Fruit fly (Drosophila melanogaster) whole organism, embryonic: Measurements from ENCODE around the gene asf1.

Experiments used
- Ada2b ChIP-seq: fragments of 200-800 bp; sonication (Bioruptor generic); IDR thresholded peaks from 2 replicates; pipeline ENCODE4 v1.3.6; 2022; ENCODE audit warnings: missing biosample characterization, missing genetic modification characterization
- Antp ChIP-seq: fragments of 200-800 bp; sonication (Bioruptor generic); optimal IDR thresholded peaks from 3 replicates; lab custom pipeline; 2016; ENCODE audit warnings: missing biosample characterization, missing genetic modification characterization
- BtbVII ChIP-seq: fragments of 200-800 bp; sonication (Bioruptor generic); optimal IDR thresholded peaks from 3 replicates; lab custom pipeline; 2017; ENCODE audit warnings: missing biosample characterization, mild to moderate bottlenecking, missing genetic modification characterization
- Bteb2 ChIP-seq: fragments of 200-800 bp; sonication (Bioruptor generic); optimal IDR thresholded peaks from 2 replicates; lab custom pipeline; 2016; ENCODE audit warnings: missing biosample characterization, missing genetic modification characterization
- CG12155 ChIP-seq: fragments of 200-800 bp; sonication (Bioruptor generic); optimal IDR thresholded peaks from 3 replicates; lab custom pipeline; 2016; ENCODE audit warnings: missing biosample characterization, missing genetic modification characterization
- CG12942 ChIP-seq: fragments of 200-800 bp; sonication (Bioruptor generic); optimal IDR thresholded peaks from 3 replicates; lab custom pipeline; 2016; ENCODE audit warnings: missing biosample characterization, missing genetic modification characterization
- CG14441 ChIP-seq: fragments of 200-800 bp; sonication (Bioruptor generic); IDR thresholded peaks from 2 replicates; pipeline ENCODE4 v1.3.6; 2022; ENCODE audit warnings: missing biosample characterization, missing genetic modification characterization
- CG16815 ChIP-seq: fragments of 200-800 bp; sonication (Bioruptor generic); optimal IDR thresholded peaks from 3 replicates; lab custom pipeline; 2017; ENCODE audit warnings: missing biosample characterization, mild to moderate bottlenecking, missing genetic modification characterization
- CG17361 ChIP-seq: fragments of 200-800 bp; sonication (Bioruptor generic); IDR thresholded peaks from 3 replicates; pipeline ENCODE4 v1.3.6; 2022; ENCODE audit warnings: missing biosample characterization, missing genetic modification characterization
- CG17385 ChIP-seq: fragments of 200-800 bp; sonication (Bioruptor generic); optimal IDR thresholded peaks from 3 replicates; lab custom pipeline; 2018; ENCODE audit warnings: missing biosample characterization, mild to moderate bottlenecking, missing genetic modification characterization
- CG18476 ChIP-seq: fragments of 200-800 bp; sonication (Bioruptor generic); optimal IDR thresholded peaks from 2 replicates; lab custom pipeline; 2016; ENCODE audit warnings: missing biosample characterization, mild to moderate bottlenecking, missing genetic modification characterization
- CG2202 ChIP-seq: fragments of 200-800 bp; sonication (Bioruptor generic); optimal IDR thresholded peaks from 2 replicates; lab custom pipeline; 2018; ENCODE audit warnings: missing biosample characterization, mild to moderate bottlenecking, missing genetic modification characterization
- CG30403 ChIP-seq: fragments of 200-800 bp; sonication (Bioruptor generic); optimal IDR thresholded peaks from 3 replicates; lab custom pipeline; 2016; ENCODE audit warnings: missing biosample characterization, missing genetic modification characterization
- CG4328 ChIP-seq: fragments of 200-800 bp; sonication (Bioruptor generic); optimal IDR thresholded peaks from 3 replicates; lab custom pipeline; 2017; ENCODE audit warnings: missing biosample characterization, missing genetic modification reagents, missing genetic modification characterization
- CG4854 ChIP-seq: fragments of 200-800 bp; sonication (Bioruptor generic); optimal IDR thresholded peaks from 2 replicates; lab custom pipeline; 2016; ENCODE audit warnings: missing biosample characterization, missing genetic modification characterization, inconsistent platforms
- CG6175 ChIP-seq: fragments of 200-800 bp; sonication (Bioruptor generic); IDR thresholded peaks from 3 replicates; pipeline ENCODE4 v1.3.6; 2022; ENCODE audit warnings: missing biosample characterization, missing genetic modification characterization
- CG8388 ChIP-seq: fragments of 200-800 bp; sonication (Bioruptor generic); optimal IDR thresholded peaks from 2 replicates; lab custom pipeline; 2019; ENCODE audit warnings: missing biosample characterization, mild to moderate bottlenecking, missing genetic modification characterization, moderate library complexity
- CG8765 ChIP-seq: fragments of 200-800 bp; sonication (Bioruptor generic); IDR thresholded peaks from 2 replicates; pipeline ENCODE4 v1.3.6; 2022; ENCODE audit warnings: missing biosample characterization, missing genetic modification characterization
- CG9797 ChIP-seq: fragments of 200-800 bp; sonication (Bioruptor generic); optimal IDR thresholded peaks from 3 replicates; lab custom pipeline; 2018; ENCODE audit warnings: missing biosample characterization, mild to moderate bottlenecking, missing genetic modification characterization
- Doc2 ChIP-seq: fragments of 200-800 bp; sonication (Bioruptor generic); IDR thresholded peaks from 2 replicates; pipeline ENCODE4 v1.3.6; 2022; ENCODE audit warnings: missing biosample characterization, missing genetic modification characterization
- Doc3 ChIP-seq: fragments of 200-800 bp; sonication (Bioruptor generic); IDR thresholded peaks from 3 replicates; pipeline ENCODE4 v1.3.6; 2022; ENCODE audit warnings: missing biosample characterization, missing genetic modification characterization; ENCODE audit not compliant: partially characterized antibody
- Dp ChIP-seq: fragments of 200-800 bp; sonication (Bioruptor generic); optimal IDR thresholded peaks from 2 replicates; lab custom pipeline; 2018; ENCODE audit warnings: missing biosample characterization, mild to moderate bottlenecking, missing genetic modification characterization, moderate library complexity
- E2f1 ChIP-seq: fragments of 200-800 bp; sonication (Bioruptor generic); IDR thresholded peaks from 2 replicates; pipeline ENCODE4 v1.3.6; 2022; ENCODE audit warnings: missing biosample characterization, missing genetic modification characterization
- E2f2 ChIP-seq: fragments of 200-800 bp; sonication (Bioruptor generic); IDR thresholded peaks from 2 replicates; pipeline ENCODE4 v1.3.6; 2022; ENCODE audit warnings: missing biosample characterization, missing genetic modification characterization
- Myb ChIP-seq: fragments of 200-800 bp; sonication (Bioruptor generic); optimal IDR thresholded peaks from 2 replicates; lab custom pipeline; 2016; ENCODE audit warnings: missing biosample characterization, missing genetic modification characterization
- NC2α ChIP-seq: fragments of 200-800 bp; sonication (Bioruptor generic); optimal IDR thresholded peaks from 2 replicates; lab custom pipeline; 2016; ENCODE audit warnings: missing biosample characterization, missing genetic modification characterization
- Nf-YB ChIP-seq: fragments of 200-800 bp; sonication (Bioruptor generic); optimal IDR thresholded peaks from 3 replicates; lab custom pipeline; 2019; ENCODE audit warnings: missing biosample characterization, mild to moderate bottlenecking, missing genetic modification characterization, moderate library complexity
- Rx ChIP-seq: fragments of 200-800 bp; sonication (Bioruptor generic); IDR thresholded peaks from 2 replicates; pipeline ENCODE4 v1.3.6; 2022; ENCODE audit warnings: missing biosample characterization, missing genetic modification characterization
- TFAM ChIP-seq: fragments of 200-800 bp; sonication (Bioruptor generic); optimal IDR thresholded peaks from 2 replicates; lab custom pipeline; 2017; ENCODE audit warnings: missing biosample characterization, missing genetic modification characterization, inconsistent platforms
- Taf1 ChIP-seq: fragments of 200-800 bp; sonication (Bioruptor generic); IDR thresholded peaks from 2 replicates; pipeline ENCODE4 v1.3.6; 2022; ENCODE audit warnings: missing biosample characterization, missing genetic modification characterization
- Trl ChIP-seq, 3 experiments: fragments of >200 bp in 2 of 3; fragments of 200-800 bp in 1 of 3; sonication (Bioruptor generic) in 1 of 3; optimal IDR thresholded peaks; 2 replicates in 1 of 3; 3 replicates in 2 of 3; lab custom pipeline; 2016 to 2017; ENCODE audit warnings: missing biosample characterization in 1 of 3, missing genetic modification characterization in 1 of 3
- amos ChIP-seq: fragments of 200-800 bp; sonication (Bioruptor generic); IDR thresholded peaks from 2 replicates; pipeline ENCODE4 v1.3.6; 2022; ENCODE audit warnings: missing biosample characterization, missing genetic modification characterization; ENCODE audit not compliant: partially characterized antibody
- bowl ChIP-seq: fragments of 200-800 bp; sonication (Bioruptor generic); IDR thresholded peaks from 2 replicates; pipeline ENCODE4 v1.3.6; 2022; ENCODE audit warnings: missing biosample characterization, missing genetic modification characterization
- br ChIP-seq: fragments of >200 bp; optimal IDR thresholded peaks from 2 replicates; lab custom pipeline; 2017
- cato ChIP-seq: fragments of 200-800 bp; sonication (Bioruptor generic); optimal IDR thresholded peaks from 2 replicates; lab custom pipeline; 2016; ENCODE audit warnings: missing biosample characterization, missing genetic modification characterization, borderline replicate concordance
- chn ChIP-seq: fragments of 200-800 bp; sonication (Bioruptor generic); optimal IDR thresholded peaks from 2 replicates; lab custom pipeline; 2016; ENCODE audit warnings: missing biosample characterization, missing genetic modification characterization
- croc ChIP-seq: fragments of 200-800 bp; sonication (Bioruptor generic); conservative IDR thresholded peaks from 3 replicates; pipeline ENCODE4 v1.3.6; 2022; ENCODE audit warnings: missing biosample characterization, missing genetic modification characterization
- danr ChIP-seq: fragments of 200-800 bp; sonication (Bioruptor generic); IDR thresholded peaks from 2 replicates; pipeline ENCODE4 v1.3.6; 2022; ENCODE audit warnings: missing biosample characterization, missing genetic modification characterization
- dpn ChIP-seq, 2 experiments: fragments of 200-800 bp; sonication (Bioruptor generic); optimal IDR thresholded peaks; 3 replicates each; lab custom pipeline; 2016; ENCODE audit warnings: missing biosample characterization in 2 of 2, missing genetic modification characterization in 2 of 2
- emc ChIP-seq: fragments of 200-800 bp; sonication (Bioruptor generic); optimal IDR thresholded peaks from 2 replicates; lab custom pipeline; 2016; ENCODE audit warnings: missing biosample characterization, missing genetic modification characterization
- eve ChIP-seq, 2 experiments: fragments of >200 bp; optimal IDR thresholded peaks; 2 replicates each; lab custom pipeline; 2017; ENCODE audit warnings: missing biosample characterization in 2 of 2, missing genetic modification characterization in 2 of 2
- ewg ChIP-seq: fragments of 200-800 bp; sonication (Bioruptor generic); optimal IDR thresholded peaks from 3 replicates; lab custom pipeline; 2017; ENCODE audit warnings: mild to moderate bottlenecking, missing biosample characterization, missing genetic modification reagents, missing genetic modification characterization
- exex ChIP-seq: fragments of 200-800 bp; sonication (Bioruptor generic); optimal IDR thresholded peaks from 4 replicates; lab custom pipeline; 2018; ENCODE audit warnings: missing biosample characterization, mild to moderate bottlenecking, missing genetic modification characterization, moderate library complexity
- gro ChIP-seq: fragments of 200-800 bp; sonication (Bioruptor generic); optimal IDR thresholded peaks from 2 replicates; lab custom pipeline; 2016; ENCODE audit warnings: missing biosample characterization, missing genetic modification characterization
- lov ChIP-seq, 2 experiments: fragments of 200-800 bp in 1 of 2; fragments of >200 bp in 1 of 2; sonication (Bioruptor generic) in 1 of 2; IDR thresholded peaks in 1 of 2; optimal IDR thresholded peaks in 1 of 2; 2 replicates in 1 of 2; 3 replicates in 1 of 2; pipeline versions ENCODE4 v1.3.6 to Lab custom; 2017 to 2022; ENCODE audit warnings: missing biosample characterization in 1 of 2, missing genetic modification characterization in 1 of 2
- mld ChIP-seq: fragments of 200-800 bp; sonication (Bioruptor generic); IDR thresholded peaks from 3 replicates; pipeline ENCODE4 v1.3.6; 2022; ENCODE audit warnings: missing biosample characterization, missing genetic modification characterization; ENCODE audit not compliant: partially characterized antibody
- nmo ChIP-seq: fragments of 200-800 bp; sonication (Bioruptor generic); optimal IDR thresholded peaks from 2 replicates; lab custom pipeline; 2018; ENCODE audit warnings: missing biosample characterization, mild to moderate bottlenecking, missing genetic modification characterization, moderate library complexity
- sima ChIP-seq: fragments of 200-800 bp; sonication (Bioruptor generic); optimal IDR thresholded peaks from 2 replicates; lab custom pipeline; 2016; ENCODE audit warnings: missing biosample characterization, missing genetic modification characterization
- stc ChIP-seq: fragments of 200-800 bp; sonication (Bioruptor generic); IDR thresholded peaks from 2 replicates; pipeline ENCODE4 v1.3.6; 2022; ENCODE audit warnings: missing biosample characterization, missing genetic modification characterization
- wor ChIP-seq: fragments of 200-800 bp; sonication (Bioruptor generic); IDR thresholded peaks from 2 replicates; pipeline ENCODE4 v1.3.6; 2022; ENCODE audit warnings: missing biosample characterization, missing genetic modification characterization
- zfh2 ChIP-seq: fragments of 200-800 bp; sonication (Bioruptor generic); optimal IDR thresholded peaks from 2 replicates; lab custom pipeline; 2016; ENCODE audit warnings: missing biosample characterization, missing genetic modification characterization

Gene asf1

dm6 chr3L:19575650-19576049 is 43.0 kb upstream of the asf1 start (continued):
- peak in 1 of 2 experiments; percentile 5 for TF ChIP-seq dpn (GFP tag; optimal IDR thresholded peaks at IDR 0.05; lab: Kevin White, UChicago)
- no peak for TF ChIP-seq wor (GFP tag; lab: Robert Waterston, UW)
- TF ChIP-seq sima (GFP tag; lab: Kevin White, UChicago): no peak
- no peak for TF ChIP-seq CG18476
- no peak for TF ChIP-seq CG14441 (GFP tag; lab: Robert Waterston, UW)
- TF ChIP-seq Ada2b: 0 out of 2 replicates have a peak, but pooled peaks have one; percentile 7
- TF ChIP-seq mld (GFP tag; lab: Robert Waterston, UW): no peak
- no peak for TF ChIP-seq CG12942 (GFP tag; lab: Kevin White, UChicago)
- TF ChIP-seq CG17385 (GFP tag; lab: Kevin White, UChicago): peak; percentile 40
- no peak for TF ChIP-seq CG8765 (GFP tag; lab: Robert Waterston, UW)
- no peak for TF ChIP-seq exex (tag; lab: Kevin White, UChicago)
- TF ChIP-seq Trl (optimal IDR thresholded peaks at IDR 0.05; lab: Kevin White, UChicago): no peak
- peak; percentile 2 for TF ChIP-seq Trl (GFP tag; optimal IDR thresholded peaks at IDR 0.05; lab: Kevin White, UChicago)
- peak; percentile 4 for TF ChIP-seq BtbVII (GFP tag; lab: Kevin White, UChicago)
- TF ChIP-seq CG6175: no peak
- TF ChIP-seq ewg (GFP tag; lab: Kevin White, UChicago): no peak
- no peak for TF ChIP-seq br (lab: Kevin White, UChicago)
- no peak for TF ChIP-seq cato (GFP tag; lab: Kevin White, UChicago)
- no peak for TF ChIP-seq zfh2
- TF ChIP-seq CG17361 (GFP tag; lab: Robert Waterston, UW): 0 out of 3 replicates have a peak, but pooled peaks have one; percentile 14
- TF ChIP-seq emc (GFP tag; lab: Kevin White, UChicago): no peak
- no peak for TF ChIP-seq danr (GFP tag; lab: Robert Waterston, UW)
- TF ChIP-seq stc: peak; percentile 32; the same call in 1 of the 2 replicates
- peak; percentile 28 for TF ChIP-seq Nf-YB
- TF ChIP-seq chn (GFP tag; lab: Kevin White, UChicago): no peak
- no peak for TF ChIP-seq Dp
- TF ChIP-seq lov (optimal IDR thresholded peaks at IDR 0.05; lab: Kevin White, UChicago): no peak
- no peak for TF ChIP-seq lov (GFP tag; IDR thresholded peaks at IDR 0.05; lab: Robert Waterston, UW)
- TF ChIP-seq E2f1 (GFP tag; lab: Robert Waterston, UW): no peak
- TF ChIP-seq CG30403 (GFP tag; lab: Kevin White, UChicago): no peak
- TF ChIP-seq Doc2 (GFP tag; lab: Robert Waterston, UW): no peak
- no peak for TF ChIP-seq CG4854 (GFP tag; lab: Kevin White, UChicago)
- 0 out of 2 replicates have a peak, but pooled peaks have one; percentile 10 for TF ChIP-seq bowl (GFP tag; lab: Robert Waterston, UW)
- TF ChIP-seq croc: no peak
- TF ChIP-seq eve (GFP tag; optimal IDR thresholded peaks at IDR 0.05; lab: Kevin White, UChicago): no peak
- TF ChIP-seq amos: no peak
- TF ChIP-seq TFAM (GFP tag; lab: Kevin White, UChicago): no peak
- peak; percentile 29 for TF ChIP-seq NC2α (GFP tag; lab: Kevin White, UChicago)
- no peak for TF ChIP-seq CG9797 (GFP tag; lab: Kevin White, UChicago)
- peak; percentile 11 for TF ChIP-seq nmo (GFP tag; lab: Kevin White, UChicago)
- peak; percentile 45 for TF ChIP-seq CG2202 (tag; lab: Kevin White, UChicago)
- no peak for TF ChIP-seq Myb (GFP tag; lab: Kevin White, UChicago)
- no peak for TF ChIP-seq Rx (GFP tag; lab: Robert Waterston, UW)
- no peak for TF ChIP-seq Doc3 (GFP tag; lab: Robert Waterston, UW)
- TF ChIP-seq Bteb2 (GFP tag; lab: Kevin White, UChicago): no peak
- TF ChIP-seq Taf1 (GFP tag; lab: Robert Waterston, UW): no peak
- TF ChIP-seq CG8388: peak; percentile 12
- no peak for TF ChIP-seq CG16815 (GFP tag; lab: Kevin White, UChicago)
- TF ChIP-seq CG12155: no peak
- TF ChIP-seq CG4328 (GFP tag; lab: Kevin White, UChicago): peak; percentile 52
- TF ChIP-seq E2f2 (GFP tag; lab: Robert Waterston, UW): peak; percentile 24; the same call in 1 of the 2 replicates
- no peak for TF ChIP-seq gro (GFP tag; lab: Kevin White, UChicago)
- TF ChIP-seq Antp (GFP tag; lab: Kevin White, UChicago): peak; percentile 13
